Fruit fly (Drosophila melanogaster) whole organism, embryonic: ENCODE results near the gene scramb2.

ENCODE experiments used
- Aef1 ChIP-seq: fragments of 200-800 bp; sonication (Bioruptor generic); IDR thresholded peaks from 3 replicates; pipeline ENCODE4 v1.3.6; 2022; ENCODE audit warnings: missing biosample characterization, missing genetic modification characterization
- B-H2 ChIP-seq: fragments of 200-800 bp; sonication (Bioruptor generic); optimal IDR thresholded peaks from 2 replicates; lab custom pipeline; 2018; ENCODE audit warnings: missing biosample characterization, mild to moderate bottlenecking, missing genetic modification characterization
- C15 ChIP-seq: fragments of 200-800 bp; sonication (Bioruptor generic); IDR thresholded peaks from 3 replicates; pipeline ENCODE4 v1.3.6; 2022; ENCODE audit warnings: missing biosample characterization, missing genetic modification characterization
- CG1024 ChIP-seq: fragments of 200-800 bp; sonication (Bioruptor generic); IDR thresholded peaks from 2 replicates; pipeline ENCODE4 v1.3.6; 2022; ENCODE audit warnings: missing biosample characterization, missing genetic modification characterization
- CG10431 ChIP-seq: fragments of 200-800 bp; sonication (Bioruptor generic); optimal IDR thresholded peaks from 3 replicates; lab custom pipeline; 2018; ENCODE audit warnings: missing biosample characterization, mild to moderate bottlenecking, missing genetic modification characterization
- CG11456 ChIP-seq: fragments of 200-800 bp; sonication (Bioruptor generic); IDR thresholded peaks from 3 replicates; pipeline ENCODE4 v1.3.6; 2022; ENCODE audit warnings: missing biosample characterization, missing genetic modification characterization
- CG11723 ChIP-seq: fragments of 200-800 bp; sonication (Bioruptor generic); optimal IDR thresholded peaks from 2 replicates; lab custom pipeline; 2017; ENCODE audit warnings: missing biosample characterization, mild to moderate bottlenecking, missing genetic modification characterization
- CG17361 ChIP-seq: fragments of 200-800 bp; sonication (Bioruptor generic); IDR thresholded peaks from 3 replicates; pipeline ENCODE4 v1.3.6; 2022; ENCODE audit warnings: missing biosample characterization, missing genetic modification characterization
- CG17385 ChIP-seq: fragments of 200-800 bp; sonication (Bioruptor generic); optimal IDR thresholded peaks from 3 replicates; lab custom pipeline; 2018; ENCODE audit warnings: missing biosample characterization, mild to moderate bottlenecking, missing genetic modification characterization
- CG18599 ChIP-seq: fragments of 200-800 bp; sonication (Bioruptor generic); optimal IDR thresholded peaks from 3 replicates; lab custom pipeline; 2017; ENCODE audit warnings: missing biosample characterization, missing genetic modification characterization, mild to moderate bottlenecking, moderate library complexity, missing genetic modification reagents
- CG30403 ChIP-seq: fragments of 200-800 bp; sonication (Bioruptor generic); optimal IDR thresholded peaks from 3 replicates; lab custom pipeline; 2016; ENCODE audit warnings: missing biosample characterization, missing genetic modification characterization
- CG4424 ChIP-seq: fragments of 200-800 bp; sonication (Bioruptor generic); optimal IDR thresholded peaks from 3 replicates; lab custom pipeline; 2016; ENCODE audit warnings: missing biosample characterization, missing genetic modification characterization
- CG7987 ChIP-seq: fragments of 200-800 bp; sonication (Bioruptor generic); optimal IDR thresholded peaks from 2 replicates; lab custom pipeline; 2018; ENCODE audit warnings: missing biosample characterization, mild to moderate bottlenecking, missing genetic modification characterization, moderate library complexity
- CG8281 ChIP-seq: fragments of 200-800 bp; sonication (Bioruptor generic); optimal IDR thresholded peaks from 2 replicates; lab custom pipeline; 2018; ENCODE audit warnings: missing biosample characterization, mild to moderate bottlenecking, missing genetic modification characterization, moderate library complexity
- CG9609 ChIP-seq: fragments of 200-800 bp; sonication (Bioruptor generic); optimal IDR thresholded peaks from 3 replicates; lab custom pipeline; 2016; ENCODE audit warnings: missing biosample characterization, missing genetic modification characterization
- Elba2 ChIP-seq: fragments of 200-800 bp; sonication (Bioruptor generic); optimal IDR thresholded peaks from 3 replicates; lab custom pipeline; 2016; ENCODE audit warnings: missing biosample characterization, missing genetic modification characterization
- Ets97D ChIP-seq: fragments of 200-800 bp; sonication (Bioruptor generic); optimal IDR thresholded peaks from 3 replicates; lab custom pipeline; 2016; ENCODE audit warnings: missing biosample characterization, missing genetic modification characterization
- GATAe ChIP-seq: fragments of 200-800 bp; sonication (Bioruptor generic); conservative IDR thresholded peaks from 2 replicates; pipeline ENCODE4 v1.3.6; 2022; ENCODE audit warnings: missing biosample characterization, missing genetic modification characterization
- H15 ChIP-seq: fragments of 200-800 bp; sonication (Bioruptor generic); IDR thresholded peaks from 3 replicates; pipeline ENCODE4 v1.3.6; 2022; ENCODE audit warnings: missing biosample characterization, missing genetic modification characterization
- Hand ChIP-seq: fragments of 200-800 bp; sonication (Bioruptor generic); optimal IDR thresholded peaks from 2 replicates; lab custom pipeline; 2017; ENCODE audit warnings: mild to moderate bottlenecking, missing biosample characterization, missing genetic modification reagents, missing genetic modification characterization
- Hr78 ChIP-seq, 2 experiments: fragments of 200-800 bp in 1 of 2; fragments of >200 bp in 1 of 2; sonication (Bioruptor generic) in 1 of 2; optimal IDR thresholded peaks; 2 replicates each; lab custom pipeline; 2017 to 2019; ENCODE audit warnings: missing biosample characterization in 2 of 2, missing genetic modification characterization in 2 of 2, mild to moderate bottlenecking in 1 of 2, moderate library complexity in 1 of 2
- Kr ChIP-seq: fragments of 200-800 bp; sonication (Bioruptor generic); optimal IDR thresholded peaks from 2 replicates; lab custom pipeline; 2017; ENCODE audit warnings: missing biosample characterization, mild to moderate bottlenecking, missing genetic modification characterization
- Lhr ChIP-seq: fragments of 200-800 bp; sonication (Bioruptor generic); optimal IDR thresholded peaks from 3 replicates; lab custom pipeline; 2017; ENCODE audit warnings: mild to moderate bottlenecking, missing biosample characterization, missing genetic modification reagents, missing genetic modification characterization
- Max ChIP-seq: fragments of 200-800 bp; sonication (Bioruptor generic); optimal IDR thresholded peaks from 2 replicates; lab custom pipeline; 2016; ENCODE audit warnings: missing biosample characterization, mild to moderate bottlenecking, missing genetic modification characterization
- Meics ChIP-seq: fragments of 200-800 bp; sonication (Bioruptor generic); optimal IDR thresholded peaks from 2 replicates; lab custom pipeline; 2017; ENCODE audit warnings: missing biosample characterization, mild to moderate bottlenecking, missing genetic modification characterization
- NC2α ChIP-seq: fragments of 200-800 bp; sonication (Bioruptor generic); optimal IDR thresholded peaks from 2 replicates; lab custom pipeline; 2016; ENCODE audit warnings: missing biosample characterization, missing genetic modification characterization
- Nf-YC ChIP-seq: fragments of 200-800 bp; optimal IDR thresholded peaks from 3 replicates; lab custom pipeline; 2019; ENCODE audit warnings: missing biosample characterization, mild to moderate bottlenecking, missing genetic modification characterization, moderate library complexity
- Ravus ChIP-seq: fragments of 200-800 bp; sonication (Bioruptor generic); IDR thresholded peaks from 2 replicates; pipeline ENCODE4 v1.3.6; 2022; ENCODE audit warnings: missing biosample characterization, missing genetic modification characterization
- Sox100B ChIP-seq: fragments of 200-800 bp; sonication (Bioruptor generic); optimal IDR thresholded peaks from 3 replicates; lab custom pipeline; 2018; ENCODE audit warnings: missing biosample characterization, mild to moderate bottlenecking, missing genetic modification characterization
- YL-1 ChIP-seq: fragments of 200-800 bp; sonication (Bioruptor generic); optimal IDR thresholded peaks from 3 replicates; lab custom pipeline; 2017; ENCODE audit warnings: missing biosample characterization, mild to moderate bottlenecking, missing genetic modification characterization
- ac ChIP-seq: fragments of 200-800 bp; sonication (Bioruptor generic); optimal IDR thresholded peaks from 3 replicates; lab custom pipeline; 2017; ENCODE audit warnings: missing biosample characterization, mild to moderate bottlenecking, missing genetic modification characterization
- bsh ChIP-seq, 2 experiments: fragments of 200-800 bp; sonication (Bioruptor generic); optimal IDR thresholded peaks; 2 replicates each; lab custom pipeline; 2017 to 2018; ENCODE audit warnings: mild to moderate bottlenecking in 2 of 2, missing biosample characterization in 2 of 2, missing genetic modification characterization in 2 of 2, moderate library complexity in 1 of 2
- chif ChIP-seq, 2 experiments: fragments of 200-800 bp; sonication (Bioruptor generic); optimal IDR thresholded peaks; 3 replicates each; lab custom pipeline; 2016; ENCODE audit warnings: missing biosample characterization in 2 of 2, missing genetic modification characterization in 2 of 2
- crol ChIP-seq: fragments of 200-800 bp; sonication (Bioruptor generic); IDR thresholded peaks from 2 replicates; pipeline ENCODE4 v1.3.6; 2022; ENCODE audit warnings: missing biosample characterization, missing genetic modification characterization
- disco-r ChIP-seq: fragments of 200-800 bp; sonication (Bioruptor generic); optimal IDR thresholded peaks from 2 replicates; lab custom pipeline; 2016; ENCODE audit warnings: missing biosample characterization, missing genetic modification characterization
- dysf ChIP-seq: fragments of 200-800 bp; sonication (Bioruptor generic); IDR thresholded peaks from 3 replicates; pipeline ENCODE4 v1.3.6; 2022; ENCODE audit warnings: missing biosample characterization, missing genetic modification characterization
- eyg ChIP-seq: fragments of 200-800 bp; sonication (Bioruptor generic); optimal IDR thresholded peaks from 3 replicates; lab custom pipeline; 2016; ENCODE audit warnings: missing biosample characterization, missing genetic modification characterization
- gcm2 ChIP-seq: fragments of 200-800 bp; sonication (Bioruptor generic); optimal IDR thresholded peaks from 2 replicates; lab custom pipeline; 2016; ENCODE audit warnings: missing biosample characterization, missing genetic modification characterization
- ham ChIP-seq: fragments of 200-800 bp; sonication (Bioruptor generic); IDR thresholded peaks from 2 replicates; pipeline ENCODE4 v1.3.6; 2022; ENCODE audit warnings: missing biosample characterization, missing genetic modification characterization
- kay ChIP-seq: fragments of 200-800 bp; sonication (Bioruptor generic); optimal IDR thresholded peaks from 2 replicates; lab custom pipeline; 2016; ENCODE audit warnings: missing biosample characterization, missing genetic modification characterization
- odd ChIP-seq: fragments of 200-800 bp; sonication (Bioruptor generic); optimal IDR thresholded peaks from 2 replicates; lab custom pipeline; 2017; ENCODE audit warnings: missing biosample characterization, mild to moderate bottlenecking, missing genetic modification characterization
- pita ChIP-seq: fragments of 200-800 bp; sonication (Bioruptor generic); optimal IDR thresholded peaks from 2 replicates; lab custom pipeline; 2017; ENCODE audit warnings: missing biosample characterization, mild to moderate bottlenecking, missing genetic modification characterization
- prd ChIP-seq, 3 experiments: fragments of >200 bp in 2 of 3; fragments of 200-800 bp in 1 of 3; sonication (Bioruptor generic) in 1 of 3; optimal IDR thresholded peaks in 2 of 3; IDR thresholded peaks in 1 of 3; 2 replicates in 2 of 3; 3 replicates in 1 of 3; pipeline versions ENCODE4 v1.3.6 to Lab custom; 2017 to 2022; ENCODE audit warnings: missing biosample characterization in 1 of 3, missing genetic modification characterization in 1 of 3
- seq ChIP-seq: fragments of 200-800 bp; sonication (Bioruptor generic); IDR thresholded peaks from 2 replicates; pipeline ENCODE4 v1.3.6; 2022; ENCODE audit warnings: missing biosample characterization, missing genetic modification characterization
- sob ChIP-seq: fragments of 200-800 bp; sonication (Bioruptor generic); IDR thresholded peaks from 2 replicates; pipeline ENCODE4 v1.3.6; 2022; ENCODE audit warnings: missing biosample characterization, missing genetic modification characterization
- tna ChIP-seq: fragments of 200-800 bp; sonication (Bioruptor generic); IDR thresholded peaks from 2 replicates; pipeline ENCODE4 v1.3.6; 2022; ENCODE audit warnings: missing biosample characterization, missing genetic modification characterization; ENCODE audit not compliant: partially characterized antibody
- unc-4 ChIP-seq: fragments of 200-800 bp; sonication (Bioruptor generic); IDR thresholded peaks from 2 replicates; pipeline ENCODE4 v1.3.6; 2022; ENCODE audit warnings: missing biosample characterization, missing genetic modification characterization; ENCODE audit not compliant: partially characterized antibody
- zfh2 ChIP-seq: fragments of 200-800 bp; sonication (Bioruptor generic); optimal IDR thresholded peaks from 2 replicates; lab custom pipeline; 2016; ENCODE audit warnings: missing biosample characterization, missing genetic modification characterization

The scramb2 gene

dm6 chr3L:3058970-3059883 lies 12.6 kb upstream of the scramb2 start (continued):
- peak; percentile 37 for TF ChIP-seq odd (GFP tag; lab: Kevin White, UChicago)
- TF ChIP-seq kay, result no peak
- no peak for TF ChIP-seq CG8281 (tag; lab: Kevin White, UChicago)
- no peak for TF ChIP-seq NC2α (GFP tag; lab: Kevin White, UChicago)
- TF ChIP-seq prd (optimal IDR thresholded peaks at IDR 0.05; lab: Kevin White, UChicago), result no peak
- TF ChIP-seq prd (GFP tag; IDR thresholded peaks at IDR 0.05; lab: Robert Waterston, UW), result no peak
- peak; percentile 37 for TF ChIP-seq CG11723 (GFP tag; lab: Kevin White, UChicago)
- no peak for TF ChIP-seq GATAe (GFP tag; lab: Robert Waterston, UW)
- no peak for TF ChIP-seq CG18599 (GFP tag; lab: Kevin White, UChicago)
- no peak for TF ChIP-seq seq (GFP tag; lab: Robert Waterston, UW)
- TF ChIP-seq sob (GFP tag; lab: Robert Waterston, UW), result no peak
- TF ChIP-seq CG9609 (GFP tag; lab: Kevin White, UChicago), result no peak
- no peak for TF ChIP-seq pita (GFP tag; lab: Kevin White, UChicago)
- no peak for TF ChIP-seq Kr (GFP tag; lab: Kevin White, UChicago)
- no peak for TF ChIP-seq CG10431
- TF ChIP-seq C15, result no peak
- peak; percentile 9 for TF ChIP-seq Nf-YC (tag; lab: Kevin White, UChicago)
- no peak for TF ChIP-seq Aef1 (GFP tag; lab: Robert Waterston, UW)
- TF ChIP-seq disco-r (GFP tag; lab: Kevin White, UChicago), result no peak
- no peak for TF ChIP-seq Lhr (GFP tag; lab: Kevin White, UChicago)
- no peak for TF ChIP-seq eyg (GFP tag; lab: Kevin White, UChicago)
- TF ChIP-seq CG30403 (GFP tag; lab: Kevin White, UChicago), result peak; percentile 37
- TF ChIP-seq CG4424 (GFP tag; lab: Kevin White, UChicago), result peak; percentile 16
- TF ChIP-seq bsh (GFP tag; optimal IDR thresholded peaks at IDR 0.05; lab: Kevin White, UChicago), result peak in 1 of 2 experiments; percentile 49
- TF ChIP-seq Hand (GFP tag; lab: Kevin White, UChicago), result no peak
- 0 out of 3 replicates have a peak, but pooled peaks have one; percentile 9 for TF ChIP-seq H15 (GFP tag; lab: Robert Waterston, UW)
- TF ChIP-seq CG17385 (GFP tag; lab: Kevin White, UChicago), result no peak
- TF ChIP-seq CG11456, result no peak
- no peak for TF ChIP-seq unc-4 (GFP tag; lab: Robert Waterston, UW)
- TF ChIP-seq crol (GFP tag; lab: Robert Waterston, UW), result peak; percentile 51
- no peak for TF ChIP-seq Max (GFP tag; lab: Kevin White, UChicago)
- TF ChIP-seq tna, result no peak
- TF ChIP-seq Ets97D (GFP tag; lab: Kevin White, UChicago), result no peak
- TF ChIP-seq zfh2, result no peak
- TF ChIP-seq Sox100B, result peak; percentile 62
- TF ChIP-seq CG17361 (GFP tag; lab: Robert Waterston, UW), result peak; percentile 70; the same call in 2 of the 3 replicates
- no peak for TF ChIP-seq Meics (GFP tag; lab: Kevin White, UChicago)
- peak in 1 of 2 experiments; percentile 23 for TF ChIP-seq chif (GFP tag; optimal IDR thresholded peaks at IDR 0.05; lab: Kevin White, UChicago)
- peak; percentile 35; the same call in 1 of the 3 replicates for TF ChIP-seq dysf (GFP tag; lab: Robert Waterston, UW)
- TF ChIP-seq ac (GFP tag; lab: Kevin White, UChicago), result no peak
- TF ChIP-seq Elba2, result no peak
- no peak for TF ChIP-seq ham (GFP tag; lab: Robert Waterston, UW)
- no peak for TF ChIP-seq YL-1
- TF ChIP-seq Ravus (GFP tag; lab: Robert Waterston, UW), result no peak
- no peak for TF ChIP-seq B-H2 (GFP tag; lab: Kevin White, UChicago)
- TF ChIP-seq gcm2 (GFP tag; lab: Kevin White, UChicago), result no peak
- no peak for TF ChIP-seq Hr78 (GFP tag; optimal IDR thresholded peaks at IDR 0.05; lab: Kevin White, UChicago)
- no peak for TF ChIP-seq CG7987 (GFP tag; lab: Kevin White, UChicago)
- no peak for TF ChIP-seq CG1024 (GFP tag; lab: Robert Waterston, UW)
